Worm (Caenorhabditis elegans) whole organism, L4 larva: ENCODE results near the gene egg-1.

Experiments
- F10B5.3 ChIP-seq: sonication (generic microtip); optimal IDR thresholded peaks from 2 replicates; lab custom pipeline; 2016; ENCODE audit warnings: mild to moderate bottlenecking, missing genetic modification characterization, missing compliant biosample characterization
- F26F4.8 ChIP-seq: fragments of 200-800 bp; sonication (Bioruptor generic); conservative IDR thresholded peaks from 2 replicates; pipeline ENCODE4 v1.3.6; 2022; ENCODE audit warnings: missing genetic modification characterization, missing compliant biosample characterization
- F49E8.2 ChIP-seq: sonication (generic microtip); optimal IDR thresholded peaks from 2 replicates; lab custom pipeline; 2016; ENCODE audit warnings: missing compliant biosample characterization, mild to moderate bottlenecking, missing genetic modification characterization, borderline replicate concordance
- Y105C5A.15 ChIP-seq: fragments of 200-800 bp; sonication (Bioruptor generic); IDR thresholded peaks from 2 replicates; pipeline ENCODE4 v1.3.6; 2022; ENCODE audit warnings: missing genetic modification characterization, missing compliant biosample characterization
- Y48G9A.11 ChIP-seq: fragments of 200-800 bp; sonication (Bioruptor generic); IDR thresholded peaks from 2 replicates; pipeline ENCODE4 v1.3.6; 2022; ENCODE audit warnings: missing genetic modification reagents, missing genetic modification characterization, missing compliant biosample characterization
- ZK337.2 ChIP-seq: fragments of 200-800 bp; sonication (Bioruptor generic); IDR thresholded peaks from 2 replicates; pipeline ENCODE4 v1.3.6; 2022; ENCODE audit warnings: missing genetic modification reagents, missing genetic modification characterization, missing compliant biosample characterization
- aly-2 ChIP-seq: sonication (generic microtip); optimal IDR thresholded peaks from 2 replicates; lab custom pipeline; 2018; ENCODE audit warnings: missing biosample characterization, missing genetic modification characterization
- ama-1 ChIP-seq: fragments of 150-350 bp; optimal IDR thresholded peaks from 2 replicates; lab custom pipeline; 2014; ENCODE audit warnings: inconsistent platforms, mixed read lengths
- ceh-20 ChIP-seq: fragments of 200-800 bp; sonication (Bioruptor generic); IDR thresholded peaks from 2 replicates; pipeline ENCODE4 v1.3.6; 2022; ENCODE audit warnings: missing genetic modification reagents, missing genetic modification characterization, missing compliant biosample characterization
- ceh-32 ChIP-seq: sonication (generic microtip); optimal IDR thresholded peaks from 2 replicates; lab custom pipeline; 2016; ENCODE audit warnings: mild to moderate bottlenecking, missing genetic modification characterization, missing compliant biosample characterization; ENCODE audit not compliant: poor library complexity
- ces-1 ChIP-seq: fragments of 150-350 bp; sonication (generic microtip); optimal IDR thresholded peaks from 4 replicates; lab custom pipeline; 2014; ENCODE audit warnings: missing biosample characterization, missing genetic modification reagents, missing genetic modification characterization
- ctbp-1 ChIP-seq: fragments of 200-800 bp; sonication (Bioruptor generic); IDR thresholded peaks from 2 replicates; pipeline ENCODE4 v1.3.6; 2022; ENCODE audit warnings: missing genetic modification reagents, missing genetic modification characterization, missing compliant biosample characterization
- daf-12 ChIP-seq: fragments of 150-350 bp; optimal IDR thresholded peaks from 2 replicates; lab custom pipeline; 2014; ENCODE audit warnings: missing biosample characterization, missing genetic modification reagents, missing genetic modification characterization
- dmd-6 ChIP-seq: fragments of 200-800 bp; sonication (Bioruptor generic); IDR thresholded peaks from 2 replicates; pipeline ENCODE4 v1.3.6; 2022; ENCODE audit warnings: missing genetic modification reagents, missing genetic modification characterization, missing compliant biosample characterization
- dve-1 ChIP-seq: sonication (generic microtip); optimal IDR thresholded peaks from 2 replicates; lab custom pipeline; 2017; ENCODE audit warnings: antibody characterized with exemption, mild to moderate bottlenecking, missing genetic modification characterization, missing compliant biosample characterization; ENCODE audit not compliant: insufficient read depth
- egl-27 ChIP-seq: sonication (generic microtip); optimal IDR thresholded peaks from 3 replicates; lab custom pipeline; 2017; ENCODE audit warnings: missing biosample characterization, missing genetic modification reagents, missing genetic modification characterization
- fos-1 ChIP-seq: fragments of 150-350 bp; optimal IDR thresholded peaks from 2 replicates; lab custom pipeline; 2014; ENCODE audit warnings: missing biosample characterization, missing genetic modification characterization
- gei-8 ChIP-seq: fragments of 200-800 bp; sonication (Bioruptor generic); optimal IDR thresholded peaks from 2 replicates; lab custom pipeline; 2018; ENCODE audit warnings: mild to moderate bottlenecking, missing genetic modification characterization, missing compliant biosample characterization
- hlh-11 ChIP-seq: fragments of 200-800 bp; sonication (Bioruptor generic); optimal IDR thresholded peaks from 2 replicates; lab custom pipeline; 2018; ENCODE audit warnings: mild to moderate bottlenecking, missing genetic modification characterization, missing compliant biosample characterization
- hlh-30 ChIP-seq: sonication (generic microtip); optimal IDR thresholded peaks from 2 replicates; lab custom pipeline; 2017; ENCODE audit warnings: antibody characterized with exemption, mild to moderate bottlenecking, missing genetic modification characterization, missing compliant biosample characterization; ENCODE audit not compliant: insufficient read depth
- jun-1 ChIP-seq: fragments of 150-350 bp; optimal IDR thresholded peaks from 2 replicates; lab custom pipeline; 2014; ENCODE audit warnings: missing biosample characterization, missing genetic modification reagents, missing genetic modification characterization
- lin-1 ChIP-seq: fragments of 200-800 bp; sonication (Bioruptor generic); IDR thresholded peaks from 2 replicates; pipeline ENCODE4 v1.3.6; 2022; ENCODE audit warnings: missing genetic modification reagents, missing genetic modification characterization, missing compliant biosample characterization
- lin-13 ChIP-seq: fragments of 150-350 bp; optimal IDR thresholded peaks from 2 replicates; lab custom pipeline; 2014; ENCODE audit warnings: missing biosample characterization, missing genetic modification reagents, missing genetic modification characterization
- lin-15B ChIP-seq: fragments of 150-350 bp; sonication (generic microtip); optimal IDR thresholded peaks from 3 replicates; lab custom pipeline; 2014; ENCODE audit warnings: missing biosample characterization, missing genetic modification characterization
- lin-29 ChIP-seq: fragments of 200-800 bp; sonication (Bioruptor generic); IDR thresholded peaks from 2 replicates; pipeline ENCODE4 v1.3.6; 2022; ENCODE audit warnings: missing genetic modification reagents, missing genetic modification characterization, missing compliant biosample characterization
- lin-38 ChIP-seq: fragments of 200-800 bp; sonication (Bioruptor generic); IDR thresholded peaks from 2 replicates; pipeline ENCODE4 v1.3.6; 2022; ENCODE audit warnings: missing genetic modification reagents, missing genetic modification characterization, missing compliant biosample characterization
- lin-39 ChIP-seq: fragments of 150-350 bp; optimal IDR thresholded peaks from 2 replicates; lab custom pipeline; 2014; ENCODE audit warnings: missing biosample characterization, missing genetic modification reagents, missing genetic modification characterization
- lir-3 ChIP-seq: sonication (generic microtip); optimal IDR thresholded peaks from 2 replicates; lab custom pipeline; 2016; ENCODE audit warnings: mild to moderate bottlenecking, missing genetic modification characterization, missing compliant biosample characterization
- madf-5 ChIP-seq, 2 experiments: fragments of 200-800 bp; sonication (Bioruptor generic); IDR thresholded peaks; 2 replicates each; pipeline ENCODE4 v1.3.6; 2022; ENCODE audit warnings: missing compliant biosample characterization in 2 of 2, missing genetic modification characterization in 2 of 2
- mdt-29 ChIP-seq: fragments of 200-800 bp; sonication (Bioruptor generic); IDR thresholded peaks from 2 replicates; pipeline ENCODE4 v1.3.6; 2022; ENCODE audit warnings: missing genetic modification reagents, missing genetic modification characterization, missing compliant biosample characterization
- mes-2 ChIP-seq: sonication (generic microtip); optimal IDR thresholded peaks from 2 replicates; lab custom pipeline; 2016; ENCODE audit warnings: missing genotype, mild to moderate bottlenecking, missing genetic modification characterization, missing compliant biosample characterization; ENCODE audit not compliant: poor library complexity, severe bottlenecking
- mxl-2 ChIP-seq: fragments of 200-800 bp; sonication (Bioruptor generic); conservative IDR thresholded peaks from 2 replicates; pipeline ENCODE4 v1.3.6; 2022; ENCODE audit warnings: missing genetic modification reagents, missing genetic modification characterization, missing compliant biosample characterization
- mxl-3 ChIP-seq: fragments of 200-800 bp; sonication (Bioruptor generic); optimal IDR thresholded peaks from 2 replicates; lab custom pipeline; 2018; ENCODE audit warnings: mild to moderate bottlenecking, missing genetic modification characterization, missing compliant biosample characterization
- nhr-11 ChIP-seq: fragments of 150-350 bp; optimal IDR thresholded peaks from 2 replicates; lab custom pipeline; 2014; ENCODE audit warnings: missing biosample characterization, missing genetic modification characterization
- nhr-111 ChIP-seq: fragments of 200-800 bp; sonication (Bioruptor generic); optimal IDR thresholded peaks from 2 replicates; lab custom pipeline; 2018; ENCODE audit warnings: mild to moderate bottlenecking, missing genetic modification characterization, missing compliant biosample characterization
- nhr-48 ChIP-seq: sonication (generic microtip); optimal IDR thresholded peaks from 2 replicates; lab custom pipeline; 2016; ENCODE audit warnings: mild to moderate bottlenecking, missing genetic modification characterization, missing compliant biosample characterization
- nhr-6 ChIP-seq: fragments of 150-350 bp; optimal IDR thresholded peaks from 2 replicates; lab custom pipeline; 2014; ENCODE audit warnings: missing biosample characterization, missing genetic modification characterization
- nhr-76 ChIP-seq: fragments of 150-350 bp; optimal IDR thresholded peaks from 2 replicates; lab custom pipeline; 2014; ENCODE audit warnings: missing biosample characterization, missing genetic modification characterization
- pqm-1 ChIP-seq: sonication (generic microtip); optimal IDR thresholded peaks from 2 replicates; lab custom pipeline; 2017; ENCODE audit warnings: missing biosample characterization, missing genetic modification characterization
- rbr-2 ChIP-seq: sonication (generic microtip); optimal IDR thresholded peaks from 2 replicates; lab custom pipeline; 2016; ENCODE audit warnings: missing genotype, missing genetic modification characterization, missing compliant biosample characterization
- saeg-2 ChIP-seq: fragments of 200-800 bp; sonication (Bioruptor generic); IDR thresholded peaks from 2 replicates; pipeline ENCODE4 v1.3.6; 2022; ENCODE audit warnings: missing genetic modification reagents, missing genetic modification characterization, missing compliant biosample characterization
- skn-1 ChIP-seq: fragments of 150-350 bp; optimal IDR thresholded peaks from 2 replicates; lab custom pipeline; 2014; ENCODE audit warnings: missing biosample characterization, missing genetic modification characterization
- snpc-4 ChIP-seq: fragments of 150-350 bp; optimal IDR thresholded peaks from 2 replicates; lab custom pipeline; 2014; ENCODE audit warnings: missing biosample characterization, missing genetic modification characterization
- spr-1 ChIP-seq: sonication (generic microtip); optimal IDR thresholded peaks from 2 replicates; lab custom pipeline; 2016; ENCODE audit warnings: mild to moderate bottlenecking, missing genetic modification characterization, missing compliant biosample characterization
- spr-3 ChIP-seq: fragments of 200-800 bp; sonication (Bioruptor generic); optimal IDR thresholded peaks from 2 replicates; lab custom pipeline; 2018; ENCODE audit warnings: mild to moderate bottlenecking, missing genetic modification characterization, missing compliant biosample characterization
- tra-1 ChIP-seq: fragments of 200-800 bp; sonication (Bioruptor generic); IDR thresholded peaks from 2 replicates; pipeline ENCODE4 v1.3.6; 2022; ENCODE audit warnings: missing genetic modification reagents, missing genetic modification characterization, missing compliant biosample characterization
- unc-130 ChIP-seq: sonication (generic microtip); optimal IDR thresholded peaks from 2 replicates; lab custom pipeline; 2016; ENCODE audit warnings: missing genetic modification reagents, missing genetic modification characterization, missing compliant biosample characterization
- vab-7 ChIP-seq: fragments of 200-800 bp; sonication (Bioruptor generic); IDR thresholded peaks from 2 replicates; pipeline ENCODE4 v1.3.6; 2022; ENCODE audit warnings: missing genetic modification reagents, missing genetic modification characterization, missing compliant biosample characterization
- zag-1 ChIP-seq: fragments of 150-350 bp; optimal IDR thresholded peaks from 2 replicates; lab custom pipeline; 2014; ENCODE audit warnings: missing biosample characterization, missing genetic modification characterization
- zip-2 ChIP-seq: fragments of 150-350 bp; optimal IDR thresholded peaks from 2 replicates; lab custom pipeline; 2014; ENCODE audit warnings: missing biosample characterization, missing genetic modification characterization
- ztf-11 ChIP-seq: fragments of 150-350 bp; optimal IDR thresholded peaks from 2 replicates; lab custom pipeline; 2014; ENCODE audit warnings: missing biosample characterization, missing genetic modification characterization
- ztf-7 ChIP-seq: fragments of 150-350 bp; optimal IDR thresholded peaks from 2 replicates; lab custom pipeline; 2014; ENCODE audit warnings: missing biosample characterization, missing genetic modification characterization

Gene egg-1

DNA sequence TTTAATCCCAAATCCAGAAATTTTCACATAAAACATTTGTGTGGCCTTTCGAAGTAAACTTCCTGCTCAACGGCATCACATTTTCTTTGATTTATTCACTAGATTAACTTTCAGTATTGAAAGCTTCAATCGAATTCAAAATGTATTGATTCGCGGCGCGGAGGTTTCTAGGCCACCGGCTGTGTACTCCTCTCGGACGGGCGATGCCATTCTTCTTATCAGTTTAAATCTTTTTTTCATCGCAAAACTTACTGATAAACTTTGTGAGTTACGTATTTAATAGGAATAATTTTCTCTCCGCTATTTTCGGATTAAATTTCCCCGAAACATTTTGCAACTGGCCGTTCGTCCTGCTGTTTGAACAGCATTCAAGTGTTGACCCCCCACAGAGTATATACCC, 6.1 kb upstream of the egg-1 start (continued):
- TF ChIP-seq spr-1 (tag; lab: Kevin White, UChicago) (no peak), skn-1 (tag; lab: Kevin White, UChicago) (no peak), lin-1 (GFP tag; lab: Robert Waterston, UW) (0 out of 2 replicates have a peak, but pooled peaks have one; percentile 32), vab-7 (GFP tag; lab: Robert Waterston, UW) (0 out of 2 replicates have a peak, but pooled peaks have one; percentile 23), mdt-29 (GFP tag; lab: Robert Waterston, UW) (no peak), unc-130 (GFP tag; lab: Kevin White, UChicago) (peak; percentile 72), zip-2 (tag; lab: Kevin White, UChicago) (no peak), spr-3 (GFP tag; lab: Kevin White, UChicago) (no peak), lin-38 (GFP tag; lab: Robert Waterston, UW) (peak; percentile 66), nhr-11 (no peak), Y105C5A.15 (GFP tag; lab: Robert Waterston, UW) (no peak), ztf-7 (tag; lab: Kevin White, UChicago) (peak; percentile 55), madf-5 (GFP tag; IDR thresholded peaks at IDR 0.05; lab: Robert Waterston, UW) (no peak), snpc-4 (tag; lab: Kevin White, UChicago) (no peak), F26F4.8 (GFP tag; lab: Robert Waterston, UW) (no peak), mxl-3 (peak; percentile 13), fos-1 (tag; lab: Kevin White, UChicago) (no peak), lin-13 (GFP tag; lab: Kevin White, UChicago) (no peak), daf-12 (tag; lab: Kevin White, UChicago) (no peak), ceh-20 (GFP tag; lab: Robert Waterston, UW) (no peak), rbr-2 (tag; lab: Kevin White, UChicago) (peak; percentile 56), F10B5.3 (tag; lab: Kevin White, UChicago) (peak; percentile 7), ZK337.2 (GFP tag; lab: Robert Waterston, UW) (peak; percentile 89), lir-3 (tag; lab: Kevin White, UChicago) (no peak), egl-27 (tag; lab: Kevin White, UChicago) (no peak), ztf-11 (tag; lab: Kevin White, UChicago) (no peak), nhr-111 (GFP tag; lab: Kevin White, UChicago) (no peak), pqm-1 (tag; lab: Kevin White, UChicago) (peak; percentile 59), saeg-2 (GFP tag; lab: Robert Waterston, UW) (no peak), dmd-6 (GFP tag; lab: Robert Waterston, UW) (peak; percentile 86), gei-8 (no peak), ceh-32 (tag; lab: Kevin White, UChicago) (no peak), ama-1 (lab: Kevin White, UChicago) (no peak), lin-15B (tag; lab: Kevin White, UChicago) (no peak), nhr-48 (tag; lab: Kevin White, UChicago) (peak; percentile 63), lin-39 (tag; lab: Kevin White, UChicago) (no peak), mxl-2 (no peak), jun-1 (tag; lab: Kevin White, UChicago) (no peak), dve-1 (peak; percentile 94), hlh-30 (tag; lab: Kevin White, UChicago) (peak; percentile 28), mes-2 (tag; lab: Kevin White, UChicago) (peak; percentile 98), aly-2 (no peak), F49E8.2 (no peak), zag-1 (no peak), lin-29 (GFP tag; lab: Robert Waterston, UW) (no peak), hlh-11 (tag; lab: Kevin White, UChicago) (peak; percentile 61), Y48G9A.11 (GFP tag; lab: Robert Waterston, UW) (peak; percentile 36; the same call in 1 of the 2 replicates), nhr-6 (tag; lab: Kevin White, UChicago) (peak; percentile 11), nhr-76 (no peak), ctbp-1 (GFP tag; lab: Robert Waterston, UW) (no peak), ces-1 (GFP tag; lab: Kevin White, UChicago) (no peak), tra-1 (GFP tag; lab: Robert Waterston, UW) (peak; percentile 83)
- TF ChIP-seq, all 104 proteins: peak for 37
